Worm (Caenorhabditis elegans): Measurements from ENCODE around the gene sir-2.1.

sir-2.1 gene

DNA sequence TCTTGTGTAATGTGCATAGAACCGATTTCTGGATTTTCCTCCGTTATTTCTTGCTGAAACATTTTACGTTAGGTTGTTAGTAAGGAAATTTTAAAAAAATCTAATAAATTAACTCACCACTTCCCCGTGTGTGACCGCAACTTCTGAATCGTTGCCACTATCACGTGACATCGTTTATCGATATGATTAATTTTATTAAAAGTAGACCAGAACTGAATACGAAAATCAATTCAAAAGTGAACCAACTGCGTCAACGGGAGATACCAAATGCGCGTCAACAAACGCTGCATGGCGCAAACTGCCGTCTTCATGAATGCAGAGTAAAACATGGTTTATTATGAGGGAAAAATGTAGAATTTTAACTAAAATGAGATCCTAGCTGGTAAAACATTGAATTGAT lies at the start of gene sir-2.1:
Gene sir-2.1 (minus strand): TSS at position 212 of the 400 bp plus-strand sequence.
- TF ChIP-seq W03F9.2 (tag; optimal IDR thresholded peaks at IDR 0.05) (no peak), dao-5 (tag; optimal IDR thresholded peaks at IDR 0.05) (no peak), him-1 (tag; optimal IDR thresholded peaks at IDR 0.05) (no peak)

ce11 chrIV:10413828-10414227 lies 47.8 kb upstream of the sir-2.1 start, which contains the start of gene R10H10.7:
Gene R10H10.7, minus strand, starts transcription at chrIV:10413928.
- no peak for TF ChIP-seq dao-5 (tag; optimal IDR thresholded peaks at IDR 0.05)
- TF ChIP-seq him-1 (tag; optimal IDR thresholded peaks at IDR 0.05) = no peak
- TF ChIP-seq W03F9.2 (tag; optimal IDR thresholded peaks at IDR 0.05) = no peak

- TF ChIP-seq him-1 (tag; optimal IDR thresholded peaks at IDR 0.05) (no peak), W03F9.2 (tag; optimal IDR thresholded peaks at IDR 0.05) (no peak), dao-5 (tag; optimal IDR thresholded peaks at IDR 0.05) (no peak)
Measured at ce11 chrIV:10409377-10409776, 43.3 kb upstream of the sir-2.1 start, which contains the start of gene rfk-1. Gene rfk-1, minus strand, starts transcription at chrIV:10409477.

ce11 chrIV:10403193-10404058 lies 37.4 kb upstream of the sir-2.1 start, which contains the start of gene gpa-7:
Gene gpa-7, plus strand, starts transcription at chrIV:10404008.
- TF ChIP-seq him-1 (tag; optimal IDR thresholded peaks at IDR 0.05) (peak; percentile 80), W03F9.2 (tag; optimal IDR thresholded peaks at IDR 0.05) (no peak), dao-5 (tag; optimal IDR thresholded peaks at IDR 0.05) (no peak)

DNA sequence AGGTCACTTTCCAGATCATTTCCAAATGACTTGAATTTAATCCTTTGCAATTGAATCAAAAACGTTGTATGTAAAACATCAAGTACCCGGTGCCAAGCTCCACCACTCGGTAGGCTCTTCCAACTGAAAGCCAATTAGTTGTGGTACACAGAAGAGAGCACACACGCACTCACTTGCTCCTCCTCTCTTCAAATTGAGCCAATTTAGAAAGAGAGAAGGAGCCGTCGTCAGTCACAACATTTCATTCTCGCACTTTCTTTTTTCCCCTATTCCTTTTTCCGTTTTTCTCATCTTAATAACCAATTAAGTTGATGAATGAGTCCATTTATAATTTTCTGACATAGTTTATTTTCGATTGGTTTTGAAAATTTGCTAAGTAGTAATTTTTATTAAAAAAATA lies 32.2 kb upstream of the sir-2.1 start:
- no peak for TF ChIP-seq W03F9.2 (tag; optimal IDR thresholded peaks at IDR 0.05)
- no peak for TF ChIP-seq him-1 (tag; optimal IDR thresholded peaks at IDR 0.05)
- no peak for TF ChIP-seq dao-5 (tag; optimal IDR thresholded peaks at IDR 0.05)

DNA sequence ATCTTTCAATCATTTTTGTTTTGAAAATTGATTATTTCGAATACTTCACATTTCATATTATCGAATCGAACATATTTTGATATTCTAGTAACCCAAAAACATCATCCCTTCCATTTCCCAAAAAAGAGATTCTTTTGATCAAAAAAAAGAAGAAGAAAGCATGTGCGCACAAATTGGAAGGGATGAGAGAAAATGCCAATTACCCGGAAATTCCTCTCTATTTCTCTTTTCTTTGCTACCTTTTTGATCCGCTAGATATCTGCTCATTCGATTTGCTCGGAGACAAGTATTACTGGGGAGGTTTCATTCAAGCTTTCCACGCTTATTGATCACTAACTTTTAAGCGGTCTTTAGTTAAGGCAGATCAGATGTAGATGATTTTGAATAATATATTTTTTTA lies 30.8 kb upstream of the sir-2.1 start:
- peak; percentile 1 for TF ChIP-seq him-1 (tag; optimal IDR thresholded peaks at IDR 0.05)
- no peak for TF ChIP-seq dao-5 (tag; optimal IDR thresholded peaks at IDR 0.05)

- TF ChIP-seq him-1 (tag; optimal IDR thresholded peaks at IDR 0.05) = no peak
- no peak for TF ChIP-seq W03F9.2 (tag; optimal IDR thresholded peaks at IDR 0.05)
- no peak for TF ChIP-seq dao-5 (tag; optimal IDR thresholded peaks at IDR 0.05)
Measured at ce11 chrIV:10394858-10395257, 28.8 kb upstream of the sir-2.1 start, which contains the start of gene R10H10.4. Gene R10H10.4, minus strand, starts transcription at chrIV:10394958.

ce11 chrIV:10391827-10392226 lies 25.8 kb upstream of the sir-2.1 start, which contains the start of gene spe-26:
Gene spe-26, minus strand, starts transcription at chrIV:10391927.
- TF ChIP-seq him-1 (tag; optimal IDR thresholded peaks at IDR 0.05) (no peak), W03F9.2 (tag; optimal IDR thresholded peaks at IDR 0.05) (no peak), dao-5 (tag; optimal IDR thresholded peaks at IDR 0.05) (no peak)

DNA sequence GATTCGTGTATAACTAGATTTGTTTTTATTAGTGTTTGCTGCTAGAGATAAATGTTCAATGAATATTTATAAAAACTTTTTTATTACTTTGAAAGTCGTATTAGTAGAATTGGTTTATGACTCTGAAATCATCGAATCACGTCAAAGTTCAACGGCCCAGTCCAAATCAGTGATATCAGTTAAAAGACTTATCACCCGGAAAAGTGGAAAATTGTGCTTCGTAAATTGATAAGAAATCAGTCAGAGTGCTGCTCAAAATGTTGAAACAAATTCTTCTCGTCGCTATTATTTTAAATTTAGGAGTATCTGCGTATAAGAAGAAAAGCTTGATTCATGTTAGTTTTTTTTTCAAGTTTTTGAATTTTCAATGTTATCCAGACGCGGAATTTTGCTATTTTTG lies 22.2 kb upstream of the sir-2.1 start, which contains the start of gene R10H10.3:
Gene R10H10.3 (plus strand): TSS at position 243 of the 400 bp plus-strand sequence.
- no peak for TF ChIP-seq dao-5 (tag; optimal IDR thresholded peaks at IDR 0.05)
- no peak for TF ChIP-seq W03F9.2 (tag; optimal IDR thresholded peaks at IDR 0.05)
- no peak for TF ChIP-seq him-1 (tag; optimal IDR thresholded peaks at IDR 0.05)

- no peak for TF ChIP-seq W03F9.2 (tag; optimal IDR thresholded peaks at IDR 0.05)
- TF ChIP-seq him-1 (tag; optimal IDR thresholded peaks at IDR 0.05) = no peak
Measured at ce11 chrIV:10387113-10387512, 21.1 kb upstream of the sir-2.1 start, which contains the start of gene nfu-1. Gene nfu-1, plus strand, starts transcription at chrIV:10387413.

- no peak for TF ChIP-seq W03F9.2 (tag; optimal IDR thresholded peaks at IDR 0.05)
- no peak for TF ChIP-seq him-1 (tag; optimal IDR thresholded peaks at IDR 0.05)
- no peak for TF ChIP-seq dao-5 (tag; optimal IDR thresholded peaks at IDR 0.05)
Measured at ce11 chrIV:10382894-10383293, 16.9 kb upstream of the sir-2.1 start.

- no peak for TF ChIP-seq him-1 (tag; optimal IDR thresholded peaks at IDR 0.05)
- TF ChIP-seq dao-5 (tag; optimal IDR thresholded peaks at IDR 0.05) = no peak
- no peak for TF ChIP-seq W03F9.2 (tag; optimal IDR thresholded peaks at IDR 0.05)
Measured at ce11 chrIV:10381035-10381434, 15.0 kb upstream of the sir-2.1 start.

ce11 chrIV:10380626-10381025 lies 14.6 kb upstream of the sir-2.1 start:
- TF ChIP-seq him-1 (tag; optimal IDR thresholded peaks at IDR 0.05) (no peak), dao-5 (tag; optimal IDR thresholded peaks at IDR 0.05) (no peak), W03F9.2 (tag; optimal IDR thresholded peaks at IDR 0.05) (no peak)

- TF ChIP-seq him-1 (tag; optimal IDR thresholded peaks at IDR 0.05) (no peak), dao-5 (tag; optimal IDR thresholded peaks at IDR 0.05) (no peak), W03F9.2 (tag; optimal IDR thresholded peaks at IDR 0.05) (no peak)
Measured at ce11 chrIV:10374601-10375000, 8.6 kb upstream of the sir-2.1 start, which contains the start of gene mask-1. Gene mask-1, plus strand, starts transcription at chrIV:10374901.
